Fruit fly (Drosophila melanogaster): ENCODE results near the gene Gs1.

Gs1 gene

dm6 chr2L:131466-132270 is at the start of gene Gs1:
Gene Gs1, plus strand, starts transcription at chr2L:132077.
- TF ChIP-seq sage (GFP tag; optimal IDR thresholded peaks at IDR 0.05) = no peak
- TF ChIP-seq tai (GFP tag; optimal IDR thresholded peaks at IDR 0.05) = no peak
- peak; percentile 55 for TF ChIP-seq h (GFP tag; optimal IDR thresholded peaks at IDR 0.05)
- no peak for TF ChIP-seq dsf (GFP tag; optimal IDR thresholded peaks at IDR 0.05; ENCODE audit: borderline replicate concordance)
- TF ChIP-seq fru (GFP tag; optimal IDR thresholded peaks at IDR 0.05) = no peak
- TF ChIP-seq ey (GFP tag; optimal IDR thresholded peaks at IDR 0.05) = no peak
- TF ChIP-seq woc (GFP tag; optimal IDR thresholded peaks at IDR 0.05) = no peak
- no peak for TF ChIP-seq Rel (GFP tag; optimal IDR thresholded peaks at IDR 0.05)
- TF ChIP-seq Rel (tag; optimal IDR thresholded peaks at IDR 0.05) = peak; percentile 68
- TF ChIP-seq N (GFP tag; optimal IDR thresholded peaks at IDR 0.05) = no peak
- no peak for TF ChIP-seq CrebA (GFP tag; optimal IDR thresholded peaks at IDR 0.05; ENCODE audit: borderline replicate concordance)
- no peak for TF ChIP-seq Vsx2 (GFP tag; optimal IDR thresholded peaks at IDR 0.05; ENCODE audit: partially characterized antibody)
- TF ChIP-seq OdsH (GFP tag; optimal IDR thresholded peaks at IDR 0.05) = peak; percentile 14
- TF ChIP-seq usp (GFP tag; optimal IDR thresholded peaks at IDR 0.05) = no peak
- no peak for TF ChIP-seq Dfd (GFP tag; optimal IDR thresholded peaks at IDR 0.05)
- TF ChIP-seq Hnf4 (GFP tag; optimal IDR thresholded peaks at IDR 0.05) = peak; percentile 42
- TF ChIP-seq foxo (GFP tag; optimal IDR thresholded peaks at IDR 0.05) = peak in 1 of 2 experiments; percentile 15
- TF ChIP-seq jim (GFP tag; optimal IDR thresholded peaks at IDR 0.05) = no peak
- TF ChIP-seq CG9705 (GFP tag; optimal IDR thresholded peaks at IDR 0.05) = no peak
- TF ChIP-seq dl (GFP tag; optimal IDR thresholded peaks at IDR 0.05; ENCODE audit: insufficient read depth in 1 of 2, partially characterized antibody in 2 of 2) = peak; percentile 66 to 89
- no peak for TF ChIP-seq lola (GFP tag; optimal IDR thresholded peaks at IDR 0.05)
- TF ChIP-seq HLH106 (tag; optimal IDR thresholded peaks at IDR 0.05) = no peak
- peak; percentile 59 for TF ChIP-seq Sp1 (GFP tag; optimal IDR thresholded peaks at IDR 0.05)
- peak; percentile 45 for TF ChIP-seq rgr (GFP tag; optimal IDR thresholded peaks at IDR 0.05)
- no peak for TF ChIP-seq sv (GFP tag; optimal IDR thresholded peaks at IDR 0.05)
- no peak for TF ChIP-seq psq (GFP tag; optimal IDR thresholded peaks at IDR 0.05)
- peak; percentile 41 for TF ChIP-seq Hr83 (GFP tag; optimal IDR thresholded peaks at IDR 0.05; ENCODE audit: poor library complexity, severe bottlenecking)
- peak; percentile 43 for TF ChIP-seq br (GFP tag; optimal IDR thresholded peaks at IDR 0.05)
- no peak for TF ChIP-seq brk (GFP tag; optimal IDR thresholded peaks at IDR 0.05)
- no peak for TF ChIP-seq Myc (optimal IDR thresholded peaks at IDR 0.05)
- TF ChIP-seq Abd-B (GFP tag; optimal IDR thresholded peaks at IDR 0.05) = no peak
- TF ChIP-seq GATAd (GFP tag; optimal IDR thresholded peaks at IDR 0.05) = no peak
- no peak for TF ChIP-seq pan (optimal IDR thresholded peaks at IDR 0.05)
- peak; percentile 90 for TF ChIP-seq Dif (GFP tag; optimal IDR thresholded peaks at IDR 0.05; ENCODE audit: partially characterized antibody)

- no peak for TF ChIP-seq N (GFP tag; optimal IDR thresholded peaks at IDR 0.05)
- no peak for TF ChIP-seq Abd-B (GFP tag; optimal IDR thresholded peaks at IDR 0.05)
- TF ChIP-seq h (GFP tag; optimal IDR thresholded peaks at IDR 0.05) = no peak
- TF ChIP-seq psq (GFP tag; optimal IDR thresholded peaks at IDR 0.05) = no peak
- TF ChIP-seq Hr83 (GFP tag; optimal IDR thresholded peaks at IDR 0.05; ENCODE audit: poor library complexity, severe bottlenecking) = no peak
- TF ChIP-seq Mio (GFP tag; optimal IDR thresholded peaks at IDR 0.05) = no peak
- TF ChIP-seq Vsx2 (GFP tag; optimal IDR thresholded peaks at IDR 0.05; ENCODE audit: partially characterized antibody) = no peak
- no peak for TF ChIP-seq woc (GFP tag; optimal IDR thresholded peaks at IDR 0.05)
- TF ChIP-seq HLH106 (tag; optimal IDR thresholded peaks at IDR 0.05) = no peak
- TF ChIP-seq brk (GFP tag; optimal IDR thresholded peaks at IDR 0.05) = no peak
Observed at dm6 chr2L:82080-82479, 49.8 kb upstream of the Gs1 start.

dm6 chr2L:85099-85498 is 46.8 kb upstream of the Gs1 start:
- no peak for TF ChIP-seq dl (GFP tag; optimal IDR thresholded peaks at IDR 0.05; ENCODE audit: insufficient read depth in 1 of 2, partially characterized antibody in 2 of 2)
- TF ChIP-seq tai (GFP tag; optimal IDR thresholded peaks at IDR 0.05) = no peak
- no peak for TF ChIP-seq Abd-B (GFP tag; optimal IDR thresholded peaks at IDR 0.05)
- no peak for TF ChIP-seq Jra (GFP tag; optimal IDR thresholded peaks at IDR 0.05)
- TF ChIP-seq brk (GFP tag; optimal IDR thresholded peaks at IDR 0.05) = no peak
- no peak for TF ChIP-seq dmrt93B (GFP tag; optimal IDR thresholded peaks at IDR 0.05)
- no peak for TF ChIP-seq lola (GFP tag; optimal IDR thresholded peaks at IDR 0.05)
- no peak for TF ChIP-seq Hnf4 (GFP tag; optimal IDR thresholded peaks at IDR 0.05)
- TF ChIP-seq br (GFP tag; optimal IDR thresholded peaks at IDR 0.05) = no peak
- no peak for TF ChIP-seq OdsH (GFP tag; optimal IDR thresholded peaks at IDR 0.05)
- no peak for TF ChIP-seq CG32264 (GFP tag; optimal IDR thresholded peaks at IDR 0.05)
- no peak for TF ChIP-seq N (GFP tag; optimal IDR thresholded peaks at IDR 0.05)
- no peak for TF ChIP-seq rgr (GFP tag; optimal IDR thresholded peaks at IDR 0.05)
- no peak for TF ChIP-seq jim (GFP tag; optimal IDR thresholded peaks at IDR 0.05)
- TF ChIP-seq CrebA (GFP tag; optimal IDR thresholded peaks at IDR 0.05; ENCODE audit: borderline replicate concordance) = no peak
- TF ChIP-seq ey (GFP tag; optimal IDR thresholded peaks at IDR 0.05) = no peak
- TF ChIP-seq dsf (GFP tag; optimal IDR thresholded peaks at IDR 0.05; ENCODE audit: borderline replicate concordance) = no peak
- no peak for TF ChIP-seq fru (GFP tag; optimal IDR thresholded peaks at IDR 0.05)

Measured in whole organism, wandering third instar larva.